Worm (Caenorhabditis elegans) whole organism, midembryonic: ENCODE results near the gene ZK652.8.

Experiments used
- T22C8.4 ChIP-seq: fragments of 200-800 bp; sonication (Bioruptor generic); IDR thresholded peaks from 2 replicates; pipeline ENCODE4 v1.3.6; 2022; ENCODE audit warnings: missing genetic modification characterization, missing compliant biosample characterization
- cog-1 ChIP-seq: sonication (generic microtip); optimal IDR thresholded peaks from 2 replicates; lab custom pipeline; 2016; ENCODE audit warnings: missing genetic modification characterization, missing compliant biosample characterization
- flt-1 ChIP-seq: fragments of 200-800 bp; sonication (Bioruptor generic); IDR thresholded peaks from 2 replicates; pipeline ENCODE4 v1.3.6; 2022; ENCODE audit warnings: missing genetic modification characterization, missing compliant biosample characterization
- klf-2 ChIP-seq: fragments of 200-800 bp; sonication (Bioruptor generic); conservative IDR thresholded peaks from 2 replicates; pipeline ENCODE4 v1.3.6; 2022; ENCODE audit warnings: missing genetic modification reagents, missing genetic modification characterization, missing compliant biosample characterization
- med-1 ChIP-seq: sonication (generic microtip); optimal IDR thresholded peaks from 2 replicates; lab custom pipeline; 2017; ENCODE audit warnings: missing genetic modification characterization, mild to moderate bottlenecking, missing compliant biosample characterization, antibody characterized with exemption, missing genetic modification reagents; ENCODE audit not compliant: insufficient read depth
- ref-1 ChIP-seq: fragments of 200-800 bp; sonication (Bioruptor generic); conservative IDR thresholded peaks from 2 replicates; pipeline ENCODE4 v1.3.6; 2022; ENCODE audit warnings: missing genetic modification reagents, missing genetic modification characterization, missing compliant biosample characterization
- tab-1 ChIP-seq: fragments of 200-800 bp; sonication (Bioruptor generic); IDR thresholded peaks from 2 replicates; pipeline ENCODE4 v1.3.6; 2022; ENCODE audit warnings: missing genetic modification characterization, missing compliant biosample characterization
- ztf-23 ChIP-seq: fragments of 200-800 bp; sonication (Bioruptor generic); IDR thresholded peaks from 2 replicates; pipeline ENCODE4 v1.3.6; 2022; ENCODE audit warnings: missing genetic modification reagents, missing genetic modification characterization, missing compliant biosample characterization
- ztf-29 ChIP-seq: fragments of 200-800 bp; sonication (Bioruptor generic); IDR thresholded peaks from 2 replicates; pipeline ENCODE4 v1.3.6; 2022; ENCODE audit warnings: missing genetic modification reagents, missing genetic modification characterization, missing compliant biosample characterization

Gene ZK652.8

ce11 chrIII:7873481-7873880 is 30.0 kb upstream of the ZK652.8 start, which contains the start of gene tyr-1:
TSS of gene tyr-1 (plus strand) at chrIII:7873781.
- no peak for TF ChIP-seq T22C8.4 (GFP tag; lab: Robert Waterston, UW)
- no peak for TF ChIP-seq ref-1 (GFP tag; lab: Robert Waterston, UW)
- no peak for TF ChIP-seq cog-1
- TF ChIP-seq klf-2 (GFP tag; lab: Robert Waterston, UW): no peak
- TF ChIP-seq med-1 (GFP tag; lab: Kevin White, UChicago): no peak
- no peak for TF ChIP-seq ztf-29 (GFP tag; lab: Robert Waterston, UW)
- TF ChIP-seq flt-1: no peak
- TF ChIP-seq tab-1 (GFP tag; lab: Robert Waterston, UW): no peak
- TF ChIP-seq ztf-23 (GFP tag; lab: Robert Waterston, UW): no peak

- TF ChIP-seq ztf-23 (GFP tag; lab: Robert Waterston, UW) (no peak), ref-1 (GFP tag; lab: Robert Waterston, UW) (no peak), T22C8.4 (GFP tag; lab: Robert Waterston, UW) (no peak), cog-1 (no peak), ztf-29 (GFP tag; lab: Robert Waterston, UW) (no peak), tab-1 (GFP tag; lab: Robert Waterston, UW) (no peak), flt-1 (no peak), klf-2 (GFP tag; lab: Robert Waterston, UW) (no peak), med-1 (GFP tag; lab: Kevin White, UChicago) (no peak)
Observed at ce11 chrIII:7872776-7873175, 29.3 kb upstream of the ZK652.8 start.

- TF ChIP-seq cog-1 (no peak), ref-1 (GFP tag; lab: Robert Waterston, UW) (no peak), T22C8.4 (GFP tag; lab: Robert Waterston, UW) (no peak), klf-2 (GFP tag; lab: Robert Waterston, UW) (no peak), tab-1 (GFP tag; lab: Robert Waterston, UW) (no peak), flt-1 (no peak), ztf-23 (GFP tag; lab: Robert Waterston, UW) (no peak), med-1 (GFP tag; lab: Kevin White, UChicago) (no peak), ztf-29 (GFP tag; lab: Robert Waterston, UW) (no peak)
Observed at ce11 chrIII:7866189-7866588, 22.8 kb upstream of the ZK652.8 start, which contains the start of gene cup-4. TSS of gene cup-4 (plus strand) at chrIII:7866489.

- no peak for TF ChIP-seq ztf-23 (GFP tag; lab: Robert Waterston, UW)
- TF ChIP-seq klf-2 (GFP tag; lab: Robert Waterston, UW): no peak
- TF ChIP-seq tab-1 (GFP tag; lab: Robert Waterston, UW): no peak
- TF ChIP-seq cog-1: no peak
- TF ChIP-seq ref-1 (GFP tag; lab: Robert Waterston, UW): no peak
- TF ChIP-seq ztf-29 (GFP tag; lab: Robert Waterston, UW): no peak
- TF ChIP-seq flt-1: no peak
- no peak for TF ChIP-seq T22C8.4 (GFP tag; lab: Robert Waterston, UW)
- no peak for TF ChIP-seq med-1 (GFP tag; lab: Kevin White, UChicago)
Observed at ce11 chrIII:7865238-7865761, 21.9 kb upstream of the ZK652.8 start, which contains the start of gene slc-17.3. TSS of gene slc-17.3 (minus strand) at chrIII:7865288.

- TF ChIP-seq med-1 (GFP tag; lab: Kevin White, UChicago) (no peak), ztf-23 (GFP tag; lab: Robert Waterston, UW) (no peak)
Observed at ce11 chrIII:7861535-7862120, 18.2 kb upstream of the ZK652.8 start, which contains the start of gene snr-5. TSS of gene snr-5 (plus strand) at chrIII:7862070.

- TF ChIP-seq ztf-29 (GFP tag; lab: Robert Waterston, UW): no peak
Observed at ce11 chrIII:7860885-7861284, 17.4 kb upstream of the ZK652.8 start, which contains the start of gene cuc-1. TSS of gene cuc-1 (minus strand) at chrIII:7860985.

- TF ChIP-seq cog-1 (no peak), klf-2 (GFP tag; lab: Robert Waterston, UW) (no peak), flt-1 (no peak), ref-1 (GFP tag; lab: Robert Waterston, UW) (no peak), ztf-23 (GFP tag; lab: Robert Waterston, UW) (no peak)
Observed at ce11 chrIII:7859313-7859712, 15.9 kb upstream of the ZK652.8 start, which contains the start of gene tomm-7. TSS of gene tomm-7 (plus strand) at chrIII:7859613.

- TF ChIP-seq tab-1 (GFP tag; lab: Robert Waterston, UW) (no peak), ztf-23 (GFP tag; lab: Robert Waterston, UW) (no peak)
Observed at ce11 chrIII:7858407-7859029, 15.1 kb upstream of the ZK652.8 start, which contains the start of the genes coq-5 and ufm-1. TSS of gene coq-5 (minus strand) at chrIII:7858457. TSS of gene ufm-1 (plus strand) at chrIII:7858979.

- TF ChIP-seq T22C8.4 (GFP tag; lab: Robert Waterston, UW) (no peak), tab-1 (GFP tag; lab: Robert Waterston, UW) (no peak), klf-2 (GFP tag; lab: Robert Waterston, UW) (no peak), ztf-23 (GFP tag; lab: Robert Waterston, UW) (no peak), ref-1 (GFP tag; lab: Robert Waterston, UW) (no peak), med-1 (GFP tag; lab: Kevin White, UChicago) (no peak), cog-1 (no peak), flt-1 (no peak), ztf-29 (GFP tag; lab: Robert Waterston, UW) (no peak)
Observed at ce11 chrIII:7857142-7857541, 13.7 kb upstream of the ZK652.8 start, which contains the start of gene tag-307. TSS of gene tag-307 (minus strand) at chrIII:7857242.
